Fruit fly (Drosophila melanogaster): ENCODE data around the gene pzg.
A peak's percentile ranks its signal among the peaks of the same experiment; 100 is the strongest.

The pzg gene

DNA sequence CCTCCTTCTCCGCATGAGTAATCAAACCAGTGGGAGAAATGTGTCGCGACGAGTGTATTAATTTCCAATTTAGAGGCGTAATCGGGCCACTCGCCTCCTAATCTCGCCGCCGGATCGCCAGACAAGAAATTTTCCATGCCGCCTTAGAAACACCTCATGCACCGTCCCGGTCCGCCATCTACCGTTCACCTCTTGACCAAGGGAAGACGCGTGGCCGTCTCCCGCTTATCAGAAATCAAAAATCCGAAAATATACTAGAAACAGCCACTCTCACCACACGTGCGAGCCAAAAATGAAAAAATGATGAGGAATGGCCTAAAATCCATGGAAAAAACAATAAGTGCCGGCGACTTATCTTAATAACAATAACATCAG is 10.0 kb upstream of the pzg start (continued):
- TF ChIP-seq CG34376 (GFP tag; optimal IDR thresholded peaks at IDR 0.05) (peak; percentile 61), Hey (tag; optimal IDR thresholded peaks at IDR 0.05) (peak; percentile 59), Jarid2 (GFP tag; optimal IDR thresholded peaks at IDR 0.05) (no peak), CG10321 (GFP tag; IDR thresholded peaks at IDR 0.05) (no peak), mld (GFP tag; IDR thresholded peaks at IDR 0.05; ENCODE audit: partially characterized antibody) (no peak), mirr (GFP tag; optimal IDR thresholded peaks at IDR 0.05) (no peak), usp (GFP tag; optimal IDR thresholded peaks at IDR 0.05) (no peak), Med (GFP tag) (peak; percentile 65), ken (GFP tag; IDR thresholded peaks at IDR 0.05) (no peak), sima (GFP tag; optimal IDR thresholded peaks at IDR 0.05) (no peak), pan (optimal IDR thresholded peaks at IDR 0.05) (no peak), pan (GFP tag; optimal IDR thresholded peaks at IDR 0.05 in 1 of 2, IDR thresholded peaks at IDR 0.05 in 1 of 2) (peak in 1 of 2 experiments; percentile 19), CG1024 (GFP tag; IDR thresholded peaks at IDR 0.05) (no peak), sug (tag; optimal IDR thresholded peaks at IDR 0.05) (peak; percentile 67), CG12769 (tag; optimal IDR thresholded peaks at IDR 0.05) (peak; percentile 45), cwo (GFP tag; optimal IDR thresholded peaks at IDR 0.05) (peak; percentile 96), dmrt11E (tag; optimal IDR thresholded peaks at IDR 0.05) (no peak), CG4854 (GFP tag; optimal IDR thresholded peaks at IDR 0.05) (no peak), B-H1 (GFP tag; IDR thresholded peaks at IDR 0.05) (no peak), dpn (GFP tag; optimal IDR thresholded peaks at IDR 0.05) (no peak), B-H2 (GFP tag; optimal IDR thresholded peaks at IDR 0.05) (no peak), CG6654 (GFP tag; optimal IDR thresholded peaks at IDR 0.05) (no peak), grn (GFP tag; optimal IDR thresholded peaks at IDR 0.05) (peak; percentile 92), exex (tag; optimal IDR thresholded peaks at IDR 0.05) (peak; percentile 98), Mrtf (GFP tag; IDR thresholded peaks at IDR 0.05) (no peak), NFAT (GFP tag; IDR thresholded peaks at IDR 0.05) (peak; percentile 18; the same call in 1 of the 2 replicates), az2 (GFP tag; optimal IDR thresholded peaks at IDR 0.05) (no peak), CG4730 (GFP tag; IDR thresholded peaks at IDR 0.05) (no peak), Camta (GFP tag; optimal IDR thresholded peaks at IDR 0.05) (no peak), CG14014 (GFP tag; IDR thresholded peaks at IDR 0.05) (no peak), CG15696 (tag; optimal IDR thresholded peaks at IDR 0.05) (no peak), C15 (GFP tag; IDR thresholded peaks at IDR 0.05) (no peak), vnd (GFP tag; IDR thresholded peaks at IDR 0.05; ENCODE audit: partially characterized antibody) (0 out of 3 replicates have a peak, but pooled peaks have one; percentile 38), lilli (GFP tag; optimal IDR thresholded peaks at IDR 0.05) (no peak), dimm (GFP tag; IDR thresholded peaks at IDR 0.05) (no peak), maf-S (GFP tag; optimal IDR thresholded peaks at IDR 0.05) (no peak), CG6791 (GFP tag; IDR thresholded peaks at IDR 0.05; ENCODE audit: partially characterized antibody) (no peak), CG8089 (GFP tag; optimal IDR thresholded peaks at IDR 0.05) (no peak), CG6175 (GFP tag; IDR thresholded peaks at IDR 0.05) (0 out of 3 replicates have a peak, but pooled peaks have one; percentile 37), emc (GFP tag; optimal IDR thresholded peaks at IDR 0.05) (no peak), sr (GFP tag; IDR thresholded peaks at IDR 0.05) (0 out of 3 replicates have a peak, but pooled peaks have one; percentile 2), E2f2 (GFP tag; IDR thresholded peaks at IDR 0.05) (no peak), D (optimal IDR thresholded peaks at IDR 0.05) (no peak), D (GFP tag; optimal IDR thresholded peaks at IDR 0.05) (no peak), abd-A (tag; optimal IDR thresholded peaks at IDR 0.05) (peak; percentile 4), Doc3 (GFP tag; IDR thresholded peaks at IDR 0.05; ENCODE audit: partially characterized antibody) (no peak), salm (tag; optimal IDR thresholded peaks at IDR 0.05) (no peak), Rx (GFP tag; IDR thresholded peaks at IDR 0.05) (no peak), Eip74EF (GFP tag; optimal IDR thresholded peaks at IDR 0.05) (no peak), dmrt99B (tag; optimal IDR thresholded peaks at IDR 0.05) (no peak), CG42726 (GFP tag; IDR thresholded peaks at IDR 0.05; ENCODE audit: partially characterized antibody) (0 out of 2 replicates have a peak, but pooled peaks have one; percentile 14), CG17361 (GFP tag; IDR thresholded peaks at IDR 0.05) (no peak)

Data from whole organism, embryonic.